Fruit fly (Drosophila melanogaster) whole organism, adult: ENCODE data around the gene LanB2.

ENCODE experiments used
- CG5204 ChIP-seq: fragments of 200-800 bp; sonication (Bioruptor generic); optimal IDR thresholded peaks from 2 replicates; lab custom pipeline; 2016; ENCODE audit warnings: missing biosample characterization, missing genetic modification characterization
- kay ChIP-seq: fragments of 200-800 bp; sonication (Bioruptor generic); peaks from one replicate; lab custom pipeline; 2016; ENCODE audit warnings: missing biosample characterization, missing genetic modification characterization, borderline replicate concordance
- ovo ChIP-seq: fragments of 200-800 bp; sonication (Bioruptor generic); optimal IDR thresholded peaks from 2 replicates; lab custom pipeline; 2016; ENCODE audit warnings: missing biosample characterization, missing genetic modification characterization
- pad ChIP-seq: fragments of 200-800 bp; sonication (Bioruptor generic); optimal IDR thresholded peaks from 3 replicates; lab custom pipeline; 2017; ENCODE audit warnings: missing biosample characterization, missing genetic modification characterization, mild to moderate bottlenecking, moderate library complexity, missing genetic modification reagents

DNA sequence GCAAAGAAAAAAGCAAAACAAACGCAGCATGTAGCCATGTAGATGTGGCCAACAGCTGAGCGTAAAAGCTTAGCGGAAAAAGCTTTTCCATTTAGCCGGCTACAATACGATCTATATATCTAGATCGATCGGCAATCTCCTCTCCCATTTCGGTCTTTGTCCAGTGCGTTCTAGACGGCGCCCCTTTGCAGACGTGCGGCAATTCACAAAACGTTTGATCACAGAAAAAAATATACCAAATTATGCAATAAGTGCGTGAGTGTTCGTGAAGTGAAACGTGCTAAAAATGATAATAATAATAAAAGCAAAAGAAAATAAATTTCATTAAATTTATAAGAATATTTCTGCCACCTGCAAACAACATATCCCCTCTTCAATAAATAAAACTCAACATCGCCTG is 31.3 kb upstream of the LanB2 start:
- no peak for TF ChIP-seq ovo
- TF ChIP-seq pad (GFP tag; lab: Kevin White, UChicago): no peak
- TF ChIP-seq kay (GFP tag; lab: Kevin White, UChicago): no peak
- TF ChIP-seq CG5204 (GFP tag; lab: Kevin White, UChicago): no peak
